Worm (Caenorhabditis elegans) whole organism, mixed stage, embryonic: ENCODE measurements around the gene haao-1.

Experiments used
- blmp-1 ChIP-seq: fragments of 150-350 bp; optimal IDR thresholded peaks from 2 replicates; lab custom pipeline; 2014; ENCODE audit warnings: missing biosample characterization, missing genetic modification characterization
- elt-1 ChIP-seq: sonication (generic microtip); optimal IDR thresholded peaks from 2 replicates; lab custom pipeline; 2017; ENCODE audit warnings: missing genetic modification characterization, mild to moderate bottlenecking, missing compliant biosample characterization, antibody characterized with exemption, moderate library complexity, borderline replicate concordance; ENCODE audit not compliant: insufficient read depth
- mab-5 ChIP-seq: fragments of 150-350 bp; optimal IDR thresholded peaks from 2 replicates; lab custom pipeline; 2014; ENCODE audit warnings: missing biosample characterization, missing genetic modification characterization
- nhr-76 ChIP-seq: sonication (generic microtip); optimal IDR thresholded peaks from 2 replicates; lab custom pipeline; 2017; ENCODE audit warnings: missing biosample characterization, missing genetic modification characterization
- pha-4 ChIP-seq: fragments of 150-350 bp; optimal IDR thresholded peaks from 2 replicates; lab custom pipeline; 2018; ENCODE audit warnings: missing biosample characterization, missing genetic modification reagents, missing genetic modification characterization
- snpc-4 ChIP-seq: fragments of 150-350 bp; optimal IDR thresholded peaks from 2 replicates; lab custom pipeline; 2014; ENCODE audit warnings: missing biosample characterization, missing genetic modification characterization
- unc-39 ChIP-seq: fragments of 150-350 bp; optimal IDR thresholded peaks from 2 replicates; lab custom pipeline; 2014; ENCODE audit warnings: missing biosample characterization, missing genetic modification characterization

DNA sequence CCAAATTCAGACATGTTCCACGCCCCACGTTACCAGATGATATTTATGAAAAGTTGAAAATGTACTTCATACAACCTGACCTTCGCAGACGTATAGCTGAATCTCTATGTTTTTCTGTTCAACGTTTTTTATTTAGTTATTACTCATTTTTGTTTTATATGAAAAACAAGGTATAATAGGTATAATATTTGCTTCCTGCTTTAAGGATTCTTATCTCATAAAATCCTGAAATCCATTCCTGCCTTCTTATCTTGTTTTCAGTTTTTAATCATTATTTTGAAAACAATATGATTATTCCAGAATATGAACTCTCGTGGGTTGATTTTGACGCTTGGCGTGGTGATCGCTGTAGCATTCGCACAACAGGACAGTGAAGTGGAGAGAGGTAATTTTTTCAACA, 33.0 kb upstream of the haao-1 start, which contains the start of gene flp-6:
- TF ChIP-seq mab-5, result no peak
- no peak for TF ChIP-seq pha-4 (tag; lab: Kevin White, UChicago)
- TF ChIP-seq elt-1 (tag; lab: Kevin White, UChicago), result no peak
- no peak for TF ChIP-seq snpc-4 (tag; lab: Kevin White, UChicago)
- TF ChIP-seq nhr-76 (tag; lab: Kevin White, UChicago), result no peak
- TF ChIP-seq unc-39 (tag; lab: Kevin White, UChicago), result no peak
- no peak for TF ChIP-seq blmp-1 (tag; lab: Kevin White, UChicago)
